Worm (Caenorhabditis elegans) whole organism, late embryonic: ENCODE results near the gene mtrr-1.

ENCODE experiments used
- T23F11.4 ChIP-seq: fragments of 200-800 bp; sonication (Bioruptor generic); optimal IDR thresholded peaks from 2 replicates; lab custom pipeline; 2018; ENCODE audit warnings: mild to moderate bottlenecking, missing genetic modification characterization, missing compliant biosample characterization
- ceh-30 ChIP-seq: fragments of 150-350 bp; optimal IDR thresholded peaks from 2 replicates; lab custom pipeline; 2014; ENCODE audit warnings: missing biosample characterization, missing genetic modification characterization
- ets-4 ChIP-seq: sonication (generic microtip); optimal IDR thresholded peaks from 2 replicates; lab custom pipeline; 2016; ENCODE audit warnings: missing genetic modification characterization, missing compliant biosample characterization
- lin-11 ChIP-seq: fragments of 200-800 bp; sonication (Bioruptor generic); optimal IDR thresholded peaks from 2 replicates; lab custom pipeline; 2018; ENCODE audit warnings: mild to moderate bottlenecking, missing genetic modification characterization, missing compliant biosample characterization
- syd-9 ChIP-seq: sonication (generic microtip); optimal IDR thresholded peaks from 2 replicates; lab custom pipeline; 2016; ENCODE audit warnings: mild to moderate bottlenecking, missing genetic modification characterization, moderate library complexity, missing compliant biosample characterization

ce11 chrII:9279016-9279415, 6.8 kb upstream of the mtrr-1 start:
- TF ChIP-seq lin-11 (tag; lab: Kevin White, UChicago) (no peak), syd-9 (tag; lab: Kevin White, UChicago) (no peak), ceh-30 (tag; lab: Kevin White, UChicago) (no peak), T23F11.4 (GFP tag; lab: Kevin White, UChicago) (no peak), ets-4 (tag; lab: Kevin White, UChicago) (no peak)
